Worm (Caenorhabditis elegans) whole organism, young adult: ENCODE data around the gene npr-9.

ENCODE experiments used
- B0336.3 ChIP-seq: fragments of 200-800 bp; sonication (Bioruptor generic); IDR thresholded peaks from 2 replicates; pipeline ENCODE4 v1.3.6; 2022; ENCODE audit warnings: missing genetic modification characterization, missing compliant biosample characterization
- C06A6.2 ChIP-seq: fragments of 200-800 bp; sonication (Bioruptor generic); conservative IDR thresholded peaks from 2 replicates; pipeline ENCODE4 v1.3.6; 2022; ENCODE audit warnings: missing genetic modification characterization, missing compliant biosample characterization
- D2030.7 ChIP-seq: fragments of 200-800 bp; sonication (Bioruptor generic); IDR thresholded peaks from 2 replicates; pipeline ENCODE4 v1.3.6; 2022; ENCODE audit warnings: missing genetic modification reagents, missing genetic modification characterization, missing compliant biosample characterization
- F10E7.11 ChIP-seq: sonication (generic microtip); optimal IDR thresholded peaks from 2 replicates; lab custom pipeline; 2017; ENCODE audit warnings: mild to moderate bottlenecking, missing genetic modification characterization, moderate library complexity, missing compliant biosample characterization
- F22D6.2 ChIP-seq: sonication (generic microtip); optimal IDR thresholded peaks from 2 replicates; lab custom pipeline; 2016; ENCODE audit warnings: mild to moderate bottlenecking, missing genetic modification characterization, missing compliant biosample characterization
- F23B12.7 ChIP-seq: sonication (generic microtip); optimal IDR thresholded peaks from 2 replicates; lab custom pipeline; 2017; ENCODE audit warnings: missing genetic modification characterization, mild to moderate bottlenecking, missing compliant biosample characterization, antibody characterized with exemption, moderate library complexity; ENCODE audit not compliant: insufficient read depth
- F49E8.2 ChIP-seq: sonication (generic microtip); optimal IDR thresholded peaks from 3 replicates; lab custom pipeline; 2017; ENCODE audit warnings: missing genetic modification characterization, mild to moderate bottlenecking, missing compliant biosample characterization, antibody characterized with exemption, moderate library complexity; ENCODE audit not compliant: insufficient read depth
- F55B11.4 ChIP-seq: sonication (generic microtip); optimal IDR thresholded peaks from 2 replicates; lab custom pipeline; 2016; ENCODE audit warnings: missing compliant biosample characterization, missing genetic modification characterization, borderline replicate concordance; ENCODE audit not compliant: insufficient read depth
- Y95B8A.8 ChIP-seq: fragments of 200-800 bp; sonication (Bioruptor generic); IDR thresholded peaks from 2 replicates; pipeline ENCODE4 v1.3.6; 2022; ENCODE audit warnings: missing genetic modification reagents, missing genetic modification characterization, missing compliant biosample characterization
- attf-5 ChIP-seq: fragments of 200-800 bp; sonication (Bioruptor generic); optimal IDR thresholded peaks from 2 replicates; lab custom pipeline; 2018; ENCODE audit warnings: mild to moderate bottlenecking, missing genetic modification characterization, missing compliant biosample characterization
- bed-1 ChIP-seq: fragments of 200-800 bp; sonication (Bioruptor generic); IDR thresholded peaks from 2 replicates; pipeline ENCODE4 v1.3.6; 2022; ENCODE audit warnings: missing genetic modification reagents, missing genetic modification characterization, missing compliant biosample characterization
- ceh-79 ChIP-seq: sonication (generic microtip); optimal IDR thresholded peaks from 2 replicates; lab custom pipeline; 2017; ENCODE audit warnings: mild to moderate bottlenecking, missing genetic modification characterization, missing compliant biosample characterization
- egrh-3 ChIP-seq: fragments of 200-800 bp; sonication (Bioruptor generic); IDR thresholded peaks from 2 replicates; pipeline ENCODE4 v1.3.6; 2022; ENCODE audit warnings: missing genetic modification reagents, missing genetic modification characterization, missing compliant biosample characterization
- hlh-26 ChIP-seq: fragments of 200-800 bp; sonication (Bioruptor generic); conservative IDR thresholded peaks from 2 replicates; pipeline ENCODE4 v1.3.6; 2022; ENCODE audit warnings: missing genetic modification reagents, missing genetic modification characterization, missing compliant biosample characterization
- hmg-1.2 ChIP-seq: fragments of 200-800 bp; sonication (Bioruptor generic); IDR thresholded peaks from 2 replicates; pipeline ENCODE4 v1.3.6; 2022; ENCODE audit warnings: missing genetic modification reagents, missing genetic modification characterization, missing compliant biosample characterization
- hsf-1 ChIP-seq: fragments of 200-800 bp; sonication (Bioruptor generic); IDR thresholded peaks from 2 replicates; pipeline ENCODE4 v1.3.6; 2022; ENCODE audit warnings: missing genetic modification reagents, missing genetic modification characterization, missing compliant biosample characterization
- let-526 ChIP-seq: fragments of 200-800 bp; sonication (Bioruptor generic); IDR thresholded peaks from 2 replicates; pipeline ENCODE4 v1.3.6; 2022; ENCODE audit warnings: missing genetic modification reagents, missing genetic modification characterization, missing compliant biosample characterization
- lin-26 ChIP-seq: fragments of 200-800 bp; sonication (Bioruptor generic); IDR thresholded peaks from 2 replicates; pipeline ENCODE4 v1.3.6; 2022; ENCODE audit warnings: missing genetic modification reagents, missing genetic modification characterization, missing compliant biosample characterization
- lin-35 ChIP-seq, 3 experiments: fragments of 150-350 bp in 2 of 3; sonication (generic microtip) in 1 of 3; optimal IDR thresholded peaks; 2 replicates each; lab custom pipeline; 2014 to 2018; ENCODE audit warnings: missing biosample characterization in 3 of 3, missing genetic modification characterization in 3 of 3, missing genetic modification reagents in 3 of 3
- lin-40 ChIP-seq: sonication (generic microtip); optimal IDR thresholded peaks from 2 replicates; lab custom pipeline; 2016; ENCODE audit warnings: missing genetic modification characterization, mild to moderate bottlenecking, missing compliant biosample characterization, missing genotype, missing genetic modification reagents
- lsl-1 ChIP-seq: fragments of 200-800 bp; sonication (Bioruptor generic); optimal IDR thresholded peaks from 2 replicates; lab custom pipeline; 2018; ENCODE audit warnings: mild to moderate bottlenecking, missing genetic modification characterization, moderate library complexity, missing compliant biosample characterization
- madf-8 ChIP-seq: fragments of 200-800 bp; sonication (Bioruptor generic); conservative IDR thresholded peaks from 2 replicates; pipeline ENCODE4 v1.3.6; 2022; ENCODE audit warnings: missing genetic modification reagents, missing genetic modification characterization, missing compliant biosample characterization
- nfya-1 ChIP-seq: sonication (generic microtip); optimal IDR thresholded peaks from 2 replicates; lab custom pipeline; 2017; ENCODE audit warnings: antibody characterized with exemption, missing compliant biosample characterization, missing genetic modification characterization, borderline replicate concordance; ENCODE audit not compliant: insufficient read depth
- nhr-80 ChIP-seq: sonication (generic microtip); optimal IDR thresholded peaks from 2 replicates; lab custom pipeline; 2016; ENCODE audit warnings: missing genetic modification characterization, missing compliant biosample characterization
- nhr-90 ChIP-seq: sonication (generic microtip); optimal IDR thresholded peaks from 2 replicates; lab custom pipeline; 2016; ENCODE audit warnings: missing genotype, mild to moderate bottlenecking, missing genetic modification characterization, missing compliant biosample characterization
- rpc-1 ChIP-seq, 2 experiments: fragments of 150-350 bp in 1 of 2; sonication (generic microtip) in 1 of 2; optimal IDR thresholded peaks; 2 replicates each; lab custom pipeline; 2014 to 2018; ENCODE audit warnings: missing biosample characterization in 1 of 2, missing genetic modification characterization in 1 of 2, missing genetic modification reagents in 1 of 2, missing genotype in 1 of 2
- sdz-38 ChIP-seq: sonication (generic microtip); optimal IDR thresholded peaks from 2 replicates; lab custom pipeline; 2016; ENCODE audit warnings: missing genotype, missing genetic modification characterization, missing compliant biosample characterization
- sea-2 ChIP-seq: fragments of 200-800 bp; sonication (Bioruptor generic); IDR thresholded peaks from 2 replicates; pipeline ENCODE4 v1.3.6; 2022; ENCODE audit warnings: missing genetic modification characterization, missing compliant biosample characterization
- unc-130 ChIP-seq: sonication (generic microtip); optimal IDR thresholded peaks from 2 replicates; lab custom pipeline; 2016; ENCODE audit warnings: missing genetic modification reagents, missing genetic modification characterization, missing compliant biosample characterization
- xnd-1 ChIP-seq: sonication (generic microtip); optimal IDR thresholded peaks from 2 replicates; lab custom pipeline; 2016; ENCODE audit warnings: missing genotype, missing genetic modification reagents, missing genetic modification characterization, missing compliant biosample characterization
- ztf-25 ChIP-seq: fragments of 200-800 bp; sonication (Bioruptor generic); IDR thresholded peaks from 2 replicates; pipeline ENCODE4 v1.3.6; 2022; ENCODE audit warnings: missing genetic modification reagents, missing genetic modification characterization, missing compliant biosample characterization
- ztf-3 ChIP-seq: fragments of 200-800 bp; sonication (Bioruptor generic); optimal IDR thresholded peaks from 2 replicates; lab custom pipeline; 2018; ENCODE audit warnings: mild to moderate bottlenecking, missing genetic modification characterization, missing compliant biosample characterization

Gene npr-9

DNA sequence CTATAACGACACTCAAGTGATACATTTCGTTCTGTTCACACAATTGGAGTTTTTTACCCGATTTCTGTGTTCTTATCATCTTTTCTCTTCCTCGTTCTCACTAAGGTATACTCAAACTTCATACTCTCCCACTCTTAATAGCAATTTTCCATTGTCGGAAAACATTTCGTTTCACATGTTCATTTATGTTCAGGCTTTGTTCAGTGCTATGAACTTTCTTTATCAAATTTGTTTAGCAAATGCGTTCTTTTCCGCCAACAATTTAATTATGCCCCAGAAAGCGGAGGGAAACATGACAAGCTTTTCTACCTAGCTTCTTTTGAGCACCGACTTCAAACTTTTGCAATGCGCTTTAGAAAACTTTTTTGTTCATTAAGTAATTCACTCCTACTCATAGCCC is 15.9 kb downstream of the npr-9 start:
- TF ChIP-seq F22D6.2 (tag; lab: Kevin White, UChicago) (no peak), hsf-1 (no peak), nhr-80 (tag; lab: Kevin White, UChicago) (peak; percentile 8)

DNA sequence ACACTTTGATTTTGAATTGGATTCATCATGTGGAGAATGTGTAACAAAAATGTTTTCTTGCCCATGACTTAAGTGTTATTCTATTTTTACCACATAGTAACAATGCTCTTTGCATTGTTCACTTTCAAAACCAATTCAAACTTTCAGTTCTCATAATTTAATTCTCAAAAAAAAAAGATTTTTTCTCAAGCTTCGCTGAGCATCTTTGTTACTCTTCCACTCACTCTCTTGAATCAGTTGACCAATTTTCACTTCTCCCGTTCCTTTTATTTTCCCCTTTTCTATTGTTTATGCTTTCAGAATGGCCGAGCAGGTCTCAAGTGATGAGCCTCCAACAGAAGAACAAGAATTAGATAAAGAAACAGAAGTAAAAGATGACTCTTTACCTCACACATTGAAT is 16.6 kb downstream of the npr-9 start, which contains the start of gene oct-2:
TSS of gene oct-2 (plus strand) at position 301 of the 400 bp plus-strand sequence.
- TF ChIP-seq egrh-3 (GFP tag; lab: Robert Waterston, UW) (no peak), nfya-1 (tag; lab: Kevin White, UChicago) (no peak), lin-40 (tag; lab: Kevin White, UChicago) (no peak), D2030.7 (GFP tag; lab: Robert Waterston, UW) (no peak), madf-8 (GFP tag; lab: Robert Waterston, UW) (no peak), let-526 (GFP tag; lab: Robert Waterston, UW) (no peak)

DNA sequence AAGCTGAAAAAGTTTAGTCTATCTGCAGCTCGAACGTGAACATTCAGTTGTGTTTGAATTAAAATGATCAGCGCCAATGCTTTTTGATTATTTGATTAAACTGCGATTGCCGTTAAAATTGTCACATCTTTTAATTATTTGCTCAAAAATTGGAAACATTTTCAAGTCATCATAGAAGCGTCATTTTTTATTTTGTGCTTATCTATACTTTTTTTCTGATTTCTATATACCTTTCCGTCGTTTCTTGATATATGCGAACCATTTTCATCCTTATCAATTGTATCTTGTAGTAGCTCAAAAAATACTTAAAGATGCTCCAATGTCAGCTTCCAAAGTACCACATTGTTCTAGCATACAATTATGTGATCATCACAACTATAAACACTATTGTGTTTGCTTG is 21.8 kb downstream of the npr-9 start:
- TF ChIP-seq F49E8.2 (tag; lab: Kevin White, UChicago), result no peak
- peak; percentile 56 for TF ChIP-seq nhr-80 (tag; lab: Kevin White, UChicago)

DNA sequence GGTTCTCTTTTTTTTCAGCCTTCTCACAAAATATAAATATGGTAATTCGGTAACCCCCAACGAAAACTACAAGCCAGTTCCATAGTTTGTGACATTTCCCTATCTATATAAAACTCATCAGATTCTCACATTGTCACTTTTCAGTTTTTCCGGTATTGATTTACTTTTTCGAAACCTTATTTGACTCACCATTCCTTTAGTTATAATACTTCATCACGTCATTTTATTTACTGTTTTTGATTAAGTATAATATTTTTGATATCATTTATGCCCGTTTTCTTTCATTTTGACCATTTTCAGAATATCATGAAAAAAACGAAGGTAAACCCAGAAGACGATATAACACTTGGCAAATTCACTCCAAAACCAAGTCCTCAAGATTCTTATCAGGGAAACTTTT is 22.3 kb downstream of the npr-9 start, which contains the start of gene pgp-3:
TSS of gene pgp-3 (plus strand) at position 301 of the 400 bp plus-strand sequence.
- TF ChIP-seq Y95B8A.8 (GFP tag; lab: Robert Waterston, UW) (no peak), B0336.3 (no peak), rpc-1 (optimal IDR thresholded peaks at IDR 0.05; lab: Kevin White, UChicago) (no peak), rpc-1 (tag; optimal IDR thresholded peaks at IDR 0.05; lab: Kevin White, UChicago) (no peak), ztf-25 (GFP tag; lab: Robert Waterston, UW) (no peak), nhr-90 (no peak), F23B12.7 (tag; lab: Kevin White, UChicago) (no peak)

DNA sequence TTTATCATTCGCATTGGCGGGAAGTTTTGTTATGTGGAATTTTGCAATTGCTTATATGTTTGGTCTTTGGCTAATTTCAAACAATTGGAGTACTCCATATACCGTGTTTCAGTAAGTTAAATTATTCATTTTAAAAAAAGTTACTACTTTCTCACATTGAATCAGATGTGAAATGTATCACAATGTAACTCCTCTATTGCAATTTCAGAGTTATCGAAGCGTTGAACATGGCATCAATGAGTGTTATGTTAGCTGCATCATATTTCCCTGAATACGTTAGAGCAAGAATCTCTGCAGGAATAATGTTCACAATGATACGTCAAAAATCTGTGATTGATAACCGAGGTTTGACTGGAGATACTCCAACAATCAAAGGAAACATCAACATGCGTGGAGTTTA is 26.3 kb downstream of the npr-9 start:
- TF ChIP-seq hsf-1, result no peak
- no peak for TF ChIP-seq xnd-1
- no peak for TF ChIP-seq ceh-79 (tag; lab: Kevin White, UChicago)
- TF ChIP-seq hlh-26, result no peak
- no peak for TF ChIP-seq sea-2 (GFP tag; lab: Robert Waterston, UW)
- TF ChIP-seq C06A6.2 (GFP tag; lab: Robert Waterston, UW), result no peak
- TF ChIP-seq bed-1, result no peak
- no peak for TF ChIP-seq hmg-1.2 (GFP tag; lab: Robert Waterston, UW)
- TF ChIP-seq attf-5 (GFP tag; lab: Kevin White, UChicago), result no peak
- TF ChIP-seq unc-130 (GFP tag; lab: Kevin White, UChicago), result no peak
- no peak for TF ChIP-seq sdz-38 (tag; lab: Kevin White, UChicago)
- no peak for TF ChIP-seq lin-35 (GFP tag; optimal IDR thresholded peaks at IDR 0.05; lab: Kevin White, UChicago)
- no peak for TF ChIP-seq ztf-3 (GFP tag; lab: Kevin White, UChicago)
- TF ChIP-seq F55B11.4 (tag; lab: Kevin White, UChicago), result no peak
- TF ChIP-seq F10E7.11 (tag; lab: Kevin White, UChicago), result no peak
- TF ChIP-seq lin-26, result no peak
- no peak for TF ChIP-seq lsl-1 (GFP tag; lab: Kevin White, UChicago)
